Fruit fly (Drosophila melanogaster) whole organism, embryonic: ENCODE measurements around the gene CycE.

Experiments used
- B-H1 ChIP-seq: fragments of 200-800 bp; sonication (Bioruptor generic); IDR thresholded peaks from 3 replicates; pipeline ENCODE4 v1.3.6; 2022; ENCODE audit warnings: missing biosample characterization, missing genetic modification characterization
- Bdp1 ChIP-seq: fragments of 200-800 bp; sonication (Bioruptor generic); optimal IDR thresholded peaks from 3 replicates; lab custom pipeline; 2016; ENCODE audit warnings: missing biosample characterization, missing genetic modification characterization
- Blimp-1 ChIP-seq: fragments of 200-800 bp; sonication (Bioruptor generic); optimal IDR thresholded peaks from 3 replicates; lab custom pipeline; 2018; ENCODE audit warnings: missing biosample characterization, missing genetic modification characterization, mild to moderate bottlenecking, moderate library complexity, missing genetic modification reagents
- CG10543 ChIP-seq: fragments of 200-800 bp; sonication (Bioruptor generic); optimal IDR thresholded peaks from 3 replicates; lab custom pipeline; 2017; ENCODE audit warnings: missing biosample characterization, mild to moderate bottlenecking, missing genetic modification characterization, moderate library complexity
- CG10959 ChIP-seq: fragments of 200-800 bp; sonication (Bioruptor generic); IDR thresholded peaks from 2 replicates; pipeline ENCODE4 v1.3.6; 2022; ENCODE audit warnings: missing biosample characterization, missing genetic modification characterization
- CG15514 ChIP-seq: fragments of 200-800 bp; sonication (Bioruptor generic); optimal IDR thresholded peaks from 3 replicates; lab custom pipeline; 2017; ENCODE audit warnings: missing biosample characterization, missing genetic modification characterization, mild to moderate bottlenecking, moderate library complexity, missing genetic modification reagents
- CG17186 ChIP-seq: fragments of 200-800 bp; sonication (Bioruptor generic); optimal IDR thresholded peaks from 3 replicates; lab custom pipeline; 2017; ENCODE audit warnings: missing biosample characterization, missing genetic modification reagents, missing genetic modification characterization
- CG18262 ChIP-seq: fragments of 200-800 bp; optimal IDR thresholded peaks from 3 replicates; lab custom pipeline; 2019; ENCODE audit warnings: missing biosample characterization, mild to moderate bottlenecking, missing genetic modification characterization, moderate library complexity
- CG3407 ChIP-seq: fragments of 200-800 bp; sonication (Bioruptor generic); optimal IDR thresholded peaks from 2 replicates; lab custom pipeline; 2018; ENCODE audit warnings: missing biosample characterization, mild to moderate bottlenecking, missing genetic modification characterization
- CG4404 ChIP-seq: fragments of 200-800 bp; sonication (Bioruptor generic); IDR thresholded peaks from 2 replicates; pipeline ENCODE4 v1.3.6; 2022; ENCODE audit warnings: missing biosample characterization, missing genetic modification characterization
- CG6854 ChIP-seq: fragments of 200-800 bp; sonication (Bioruptor generic); optimal IDR thresholded peaks from 3 replicates; lab custom pipeline; 2017; ENCODE audit warnings: missing biosample characterization, mild to moderate bottlenecking, missing genetic modification characterization
- CG7372 ChIP-seq: fragments of 200-800 bp; sonication (Bioruptor generic); IDR thresholded peaks from 2 replicates; pipeline ENCODE4 v1.3.6; 2022; ENCODE audit warnings: missing biosample characterization, missing genetic modification characterization
- CG8765 ChIP-seq: fragments of 200-800 bp; sonication (Bioruptor generic); IDR thresholded peaks from 2 replicates; pipeline ENCODE4 v1.3.6; 2022; ENCODE audit warnings: missing biosample characterization, missing genetic modification characterization
- CG9727 ChIP-seq: fragments of 200-800 bp; sonication (Bioruptor generic); optimal IDR thresholded peaks from 3 replicates; lab custom pipeline; 2017; ENCODE audit warnings: missing biosample characterization, mild to moderate bottlenecking, missing genetic modification characterization
- Dref ChIP-seq: fragments of 200-800 bp; sonication (Bioruptor generic); IDR thresholded peaks from 2 replicates; pipeline ENCODE4 v1.3.6; 2022; ENCODE audit warnings: missing biosample characterization, missing genetic modification characterization
- Ets65A ChIP-seq: fragments of 200-800 bp; sonication (Bioruptor generic); peaks from one replicate; lab custom pipeline; 2016; ENCODE audit warnings: missing biosample characterization, missing genetic modification characterization
- Kr ChIP-seq: fragments of 200-800 bp; sonication (Bioruptor generic); optimal IDR thresholded peaks from 2 replicates; lab custom pipeline; 2017; ENCODE audit warnings: missing biosample characterization, mild to moderate bottlenecking, missing genetic modification characterization
- Sry-β ChIP-seq: fragments of 200-800 bp; sonication (Bioruptor generic); optimal IDR thresholded peaks from 2 replicates; lab custom pipeline; 2018; ENCODE audit warnings: missing biosample characterization, mild to moderate bottlenecking, missing genetic modification characterization, moderate library complexity
- Trl ChIP-seq, 3 experiments: fragments of >200 bp in 2 of 3; fragments of 200-800 bp in 1 of 3; sonication (Bioruptor generic) in 1 of 3; optimal IDR thresholded peaks; 2 replicates in 1 of 3; 3 replicates in 2 of 3; lab custom pipeline; 2016 to 2017; ENCODE audit warnings: missing biosample characterization in 1 of 3, missing genetic modification characterization in 1 of 3
- Vsx1 ChIP-seq: fragments of 200-800 bp; sonication (Bioruptor generic); optimal IDR thresholded peaks from 2 replicates; lab custom pipeline; 2017; ENCODE audit warnings: missing biosample characterization, mild to moderate bottlenecking, missing genetic modification characterization, missing genetic modification reagents
- Xrp1 ChIP-seq: fragments of 200-800 bp; sonication (Bioruptor generic); IDR thresholded peaks from 2 replicates; pipeline ENCODE4 v1.3.6; 2022; ENCODE audit warnings: missing biosample characterization, missing genetic modification characterization
- bab2 ChIP-seq: fragments of 200-800 bp; sonication (Bioruptor generic); optimal IDR thresholded peaks from 2 replicates; lab custom pipeline; 2016; ENCODE audit warnings: missing biosample characterization, missing genetic modification characterization
- ewg ChIP-seq: fragments of 200-800 bp; sonication (Bioruptor generic); optimal IDR thresholded peaks from 3 replicates; lab custom pipeline; 2017; ENCODE audit warnings: mild to moderate bottlenecking, missing biosample characterization, missing genetic modification reagents, missing genetic modification characterization
- gce ChIP-seq: fragments of 200-800 bp; sonication (Bioruptor generic); IDR thresholded peaks from 3 replicates; pipeline ENCODE4 v1.3.6; 2022; ENCODE audit warnings: missing biosample characterization, missing genetic modification characterization
- hth ChIP-seq: fragments of >200 bp; optimal IDR thresholded peaks from 2 replicates; lab custom pipeline; 2017; ENCODE audit warnings: inconsistent platforms
- kni ChIP-seq: fragments of 200-800 bp; sonication (Bioruptor generic); optimal IDR thresholded peaks from 3 replicates; lab custom pipeline; 2017; ENCODE audit warnings: mild to moderate bottlenecking, missing biosample characterization, missing genetic modification reagents, missing genetic modification characterization
- lmd ChIP-seq: fragments of 200-800 bp; sonication (Bioruptor generic); IDR thresholded peaks from 2 replicates; pipeline ENCODE4 v1.3.6; 2022; ENCODE audit warnings: missing biosample characterization, missing genetic modification characterization
- lola ChIP-seq, 3 experiments: fragments of >200 bp in 2 of 3; fragments of 200-800 bp in 1 of 3; sonication (Bioruptor generic) in 1 of 3; optimal IDR thresholded peaks; 2 replicates each; lab custom pipeline; 2017 to 2019; ENCODE audit warnings: missing biosample characterization in 3 of 3, missing genetic modification characterization in 3 of 3, mild to moderate bottlenecking in 1 of 3, moderate library complexity in 1 of 3
- nmo ChIP-seq: fragments of 200-800 bp; sonication (Bioruptor generic); optimal IDR thresholded peaks from 2 replicates; lab custom pipeline; 2018; ENCODE audit warnings: missing biosample characterization, mild to moderate bottlenecking, missing genetic modification characterization, moderate library complexity
- pho ChIP-seq: fragments of 200-800 bp; sonication (Bioruptor generic); optimal IDR thresholded peaks from 2 replicates; lab custom pipeline; 2016; ENCODE audit warnings: missing biosample characterization, missing genetic modification characterization
- pros ChIP-seq: fragments of 200-800 bp; sonication (Bioruptor generic); optimal IDR thresholded peaks from 3 replicates; lab custom pipeline; 2019; ENCODE audit warnings: missing biosample characterization, mild to moderate bottlenecking, missing genetic modification characterization, moderate library complexity
- pum ChIP-seq: fragments of 200-800 bp; sonication (Bioruptor generic); optimal IDR thresholded peaks from 2 replicates; lab custom pipeline; 2016; ENCODE audit warnings: missing biosample characterization, missing genetic modification characterization
- sima ChIP-seq: fragments of 200-800 bp; sonication (Bioruptor generic); optimal IDR thresholded peaks from 2 replicates; lab custom pipeline; 2016; ENCODE audit warnings: missing biosample characterization, missing genetic modification characterization
- sr ChIP-seq: fragments of 200-800 bp; sonication (Bioruptor generic); IDR thresholded peaks from 3 replicates; pipeline ENCODE4 v1.3.6; 2022; ENCODE audit warnings: missing biosample characterization, missing genetic modification characterization
- sug ChIP-seq: fragments of 200-800 bp; optimal IDR thresholded peaks from 2 replicates; lab custom pipeline; 2019; ENCODE audit warnings: missing biosample characterization, mild to moderate bottlenecking, missing genetic modification characterization, moderate library complexity
- tll ChIP-seq, 2 experiments: fragments of 200-800 bp in 1 of 2; fragments of >200 bp in 1 of 2; sonication (Bioruptor generic) in 1 of 2; optimal IDR thresholded peaks; 2 replicates each; lab custom pipeline; 2017 to 2019; ENCODE audit warnings: missing biosample characterization in 2 of 2, missing genetic modification characterization in 2 of 2, mild to moderate bottlenecking in 1 of 2, moderate library complexity in 1 of 2
- twi ChIP-seq: fragments of 200-800 bp; optimal IDR thresholded peaks from 2 replicates; lab custom pipeline; 2019; ENCODE audit warnings: missing biosample characterization, mild to moderate bottlenecking, missing genetic modification characterization, moderate library complexity
- tx ChIP-seq: fragments of 200-800 bp; sonication (Bioruptor generic); optimal IDR thresholded peaks from 2 replicates; lab custom pipeline; 2016; ENCODE audit warnings: missing biosample characterization, missing genetic modification characterization
- zfh1 ChIP-seq: fragments of 200-800 bp; sonication (Bioruptor generic); IDR thresholded peaks from 3 replicates; pipeline ENCODE4 v1.3.6; 2022; ENCODE audit warnings: missing biosample characterization, missing genetic modification characterization

CycE gene

DNA sequence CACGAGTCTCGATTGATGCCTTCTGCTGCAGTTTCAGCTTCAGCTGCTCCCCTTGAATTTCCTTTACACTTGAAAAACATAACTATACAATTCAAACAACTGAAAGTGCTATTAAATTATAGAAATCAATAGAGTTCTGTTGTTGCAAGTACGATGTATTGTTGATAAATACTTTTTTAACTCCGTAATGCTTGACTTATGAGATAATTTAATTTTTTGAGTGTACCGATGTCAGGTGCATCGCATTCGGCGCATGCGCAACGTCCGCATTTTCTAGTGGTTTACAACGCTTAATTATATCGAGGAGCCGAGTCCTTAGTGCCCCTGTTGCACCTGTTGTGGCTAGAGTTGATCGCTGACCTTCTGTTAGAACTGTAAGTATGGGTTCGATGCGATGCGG lies 6.5 kb downstream of the CycE start (continued):
- no peak for TF ChIP-seq Blimp-1 (GFP tag; lab: Kevin White, UChicago)
- peak; percentile 33 for TF ChIP-seq CG18262 (tag; lab: Kevin White, UChicago)
- no peak for TF ChIP-seq Trl (optimal IDR thresholded peaks at IDR 0.05; lab: Kevin White, UChicago)
- TF ChIP-seq Trl (GFP tag; optimal IDR thresholded peaks at IDR 0.05; lab: Kevin White, UChicago) = no peak
- TF ChIP-seq CG6854 = no peak
- no peak for TF ChIP-seq Kr (GFP tag; lab: Kevin White, UChicago)
- peak in 1 of 3 experiments; percentile 3 for TF ChIP-seq lola (GFP tag; optimal IDR thresholded peaks at IDR 0.05; lab: Kevin White, UChicago)
- no peak for TF ChIP-seq B-H1 (GFP tag; lab: Robert Waterston, UW)
- peak; percentile 48; the same call in 2 of the 3 replicates for TF ChIP-seq zfh1 (GFP tag; lab: Robert Waterston, UW)
- no peak for TF ChIP-seq hth (lab: Kevin White, UChicago)
- TF ChIP-seq sug = no peak
- no peak for TF ChIP-seq CG7372 (GFP tag; lab: Robert Waterston, UW)
- TF ChIP-seq lmd (GFP tag; lab: Robert Waterston, UW) = no peak
- TF ChIP-seq CG10959 = peak; percentile 48; the same call in 1 of the 2 replicates
- no peak for TF ChIP-seq bab2 (GFP tag; lab: Kevin White, UChicago)
- peak; percentile 6 for TF ChIP-seq nmo (GFP tag; lab: Kevin White, UChicago)
- TF ChIP-seq pum (GFP tag; lab: Kevin White, UChicago) = peak; percentile 26
- peak; percentile 64; the same call in 1 of the 2 replicates for TF ChIP-seq CG8765 (GFP tag; lab: Robert Waterston, UW)
- no peak for TF ChIP-seq CG17186 (GFP tag; lab: Kevin White, UChicago)
- TF ChIP-seq sr (GFP tag; lab: Robert Waterston, UW) = no peak
- TF ChIP-seq Xrp1 (GFP tag; lab: Robert Waterston, UW) = peak; percentile 64
- no peak for TF ChIP-seq gce (GFP tag; lab: Robert Waterston, UW)
- TF ChIP-seq CG9727 (GFP tag; lab: Kevin White, UChicago) = peak; percentile 44
- TF ChIP-seq sima (GFP tag; lab: Kevin White, UChicago) = no peak
- TF ChIP-seq CG10543 (GFP tag; lab: Kevin White, UChicago) = no peak
- TF ChIP-seq Bdp1 (GFP tag; lab: Kevin White, UChicago) = no peak
- no peak for TF ChIP-seq tx (GFP tag; lab: Kevin White, UChicago)
- TF ChIP-seq CG4404 (GFP tag; lab: Robert Waterston, UW) = peak; percentile 75

dm6 chr2L:15740918-15741317 lies 7.0 kb downstream of the CycE start:
- TF ChIP-seq tll (GFP tag; optimal IDR thresholded peaks at IDR 0.05; lab: Kevin White, UChicago) = peak in 1 of 2 experiments; percentile 66
- no peak for TF ChIP-seq Sry-β (GFP tag; lab: Kevin White, UChicago)
- TF ChIP-seq Ets65A (GFP tag; lab: Kevin White, UChicago) = peak; percentile 16
- peak; percentile 91 for TF ChIP-seq twi (tag; lab: Kevin White, UChicago)

- TF ChIP-seq ewg (GFP tag; lab: Kevin White, UChicago) (peak; percentile 52), CG3407 (GFP tag; lab: Kevin White, UChicago) (no peak), pho (no peak), kni (GFP tag; lab: Kevin White, UChicago) (peak; percentile 47), Vsx1 (no peak), Dref (GFP tag; lab: Robert Waterston, UW) (0 out of 2 replicates have a peak, but pooled peaks have one; percentile 22), CG15514 (peak; percentile 31), tll (GFP tag; optimal IDR thresholded peaks at IDR 0.05; lab: Kevin White, UChicago) (peak in 1 of 2 experiments; percentile 10), pros (GFP tag; lab: Kevin White, UChicago) (peak; percentile 89), twi (tag; lab: Kevin White, UChicago) (peak; percentile 88)
- TF ChIP-seq, all 482 proteins: peak for 7
These were observed 12.0 kb downstream of the CycE start for dm6 chr2L:15735918-15736317.
